Worm (Caenorhabditis elegans): ENCODE measurements around the gene ppk-2.

ce11 chrIII:2068248-2068647 is 33.8 kb upstream of the ppk-2 start, which contains the start of gene Y39A3A.3:
- TF ChIP-seq hnd-1 (tag; optimal IDR thresholded peaks at IDR 0.05) (no peak), ceh-13 (GFP tag; optimal IDR thresholded peaks at IDR 0.05) (no peak), aly-1 (tag; optimal IDR thresholded peaks at IDR 0.05) (no peak), ama-1 (optimal IDR thresholded peaks at IDR 0.05) (no peak), B0310.2 (tag; optimal IDR thresholded peaks at IDR 0.05) (no peak), hmbx-1 (tag; optimal IDR thresholded peaks at IDR 0.05) (no peak), hmg-4 (GFP tag; optimal IDR thresholded peaks at IDR 0.05) (no peak), F13C5.2 (tag; optimal IDR thresholded peaks at IDR 0.05) (no peak), scrt-1 (GFP tag; IDR thresholded peaks at IDR 0.05) (no peak), ceh-36 (tag; optimal IDR thresholded peaks at IDR 0.05) (no peak), flt-1 (GFP tag; IDR thresholded peaks at IDR 0.05) (no peak), sea-1 (GFP tag; conservative IDR thresholded peaks at IDR 0.05) (no peak), tbx-11 (GFP tag; IDR thresholded peaks at IDR 0.05) (no peak), tra-4 (tag; optimal IDR thresholded peaks at IDR 0.05) (no peak)

All from whole organism, early embryonic.